Fruit fly (Drosophila melanogaster) whole organism, embryonic: ENCODE results near the gene Polr3E.

ENCODE experiments used
- Atf6 ChIP-seq: fragments of 200-800 bp; sonication (Bioruptor generic); IDR thresholded peaks from 2 replicates; pipeline ENCODE4 v1.3.6; 2022; ENCODE audit warnings: missing biosample characterization, missing genetic modification characterization
- CG10147 ChIP-seq: fragments of 200-800 bp; sonication (Bioruptor generic); optimal IDR thresholded peaks from 2 replicates; lab custom pipeline; 2019; ENCODE audit warnings: missing biosample characterization, mild to moderate bottlenecking, missing genetic modification characterization, moderate library complexity
- CG10209 ChIP-seq: fragments of 200-800 bp; sonication (Bioruptor generic); optimal IDR thresholded peaks from 3 replicates; lab custom pipeline; 2017; ENCODE audit warnings: missing biosample characterization, mild to moderate bottlenecking, missing genetic modification characterization, missing genetic modification reagents
- CG10267 ChIP-seq: fragments of 200-800 bp; sonication (Bioruptor generic); optimal IDR thresholded peaks from 2 replicates; lab custom pipeline; 2018; ENCODE audit warnings: missing biosample characterization, mild to moderate bottlenecking, missing genetic modification characterization, moderate library complexity
- CG10321 ChIP-seq: fragments of 200-800 bp; sonication (Bioruptor generic); IDR thresholded peaks from 2 replicates; pipeline ENCODE4 v1.3.6; 2022; ENCODE audit warnings: missing biosample characterization, missing genetic modification characterization
- CG12104 ChIP-seq: fragments of 200-800 bp; sonication (Bioruptor generic); optimal IDR thresholded peaks from 3 replicates; lab custom pipeline; 2016; ENCODE audit warnings: missing biosample characterization, missing genetic modification characterization
- CG12769 ChIP-seq: fragments of 200-800 bp; sonication (Bioruptor generic); optimal IDR thresholded peaks from 2 replicates; lab custom pipeline; 2019; ENCODE audit warnings: missing biosample characterization, mild to moderate bottlenecking, missing genetic modification characterization, moderate library complexity
- CG14710 ChIP-seq: fragments of 200-800 bp; sonication (Bioruptor generic); optimal IDR thresholded peaks from 3 replicates; lab custom pipeline; 2019; ENCODE audit warnings: missing biosample characterization, mild to moderate bottlenecking, missing genetic modification characterization, moderate library complexity
- CG1602 ChIP-seq: fragments of 200-800 bp; sonication (Bioruptor generic); optimal IDR thresholded peaks from 3 replicates; lab custom pipeline; 2016; ENCODE audit warnings: missing biosample characterization, missing genetic modification characterization
- CG17186 ChIP-seq: fragments of 200-800 bp; sonication (Bioruptor generic); optimal IDR thresholded peaks from 3 replicates; lab custom pipeline; 2017; ENCODE audit warnings: missing biosample characterization, missing genetic modification reagents, missing genetic modification characterization
- CG18011 ChIP-seq: fragments of 200-800 bp; sonication (Bioruptor generic); optimal IDR thresholded peaks from 2 replicates; lab custom pipeline; 2017; ENCODE audit warnings: missing biosample characterization, missing genetic modification characterization, mild to moderate bottlenecking, moderate library complexity, missing genotype
- CG2678 ChIP-seq: fragments of 200-800 bp; sonication (Bioruptor generic); optimal IDR thresholded peaks from 3 replicates; lab custom pipeline; 2019; ENCODE audit warnings: missing biosample characterization, mild to moderate bottlenecking, missing genetic modification characterization, moderate library complexity
- CG31365 ChIP-seq: fragments of 200-800 bp; sonication (Bioruptor generic); optimal IDR thresholded peaks from 2 replicates; lab custom pipeline; 2018; ENCODE audit warnings: missing biosample characterization, mild to moderate bottlenecking, missing genetic modification characterization
- CG3847 ChIP-seq: fragments of 200-800 bp; sonication (Bioruptor generic); IDR thresholded peaks from 2 replicates; pipeline ENCODE4 v1.3.6; 2022; ENCODE audit warnings: missing biosample characterization, missing genetic modification characterization
- CG43689 ChIP-seq: fragments of 200-800 bp; sonication (Bioruptor generic); IDR thresholded peaks from 2 replicates; pipeline ENCODE4 v1.3.6; 2022; ENCODE audit warnings: missing biosample characterization, missing genetic modification characterization
- CG4617 ChIP-seq: fragments of 200-800 bp; sonication (Bioruptor generic); optimal IDR thresholded peaks from 3 replicates; lab custom pipeline; 2016; ENCODE audit warnings: missing biosample characterization, missing genetic modification characterization, borderline replicate concordance
- CG5953 ChIP-seq: fragments of 200-800 bp; sonication (Bioruptor generic); IDR thresholded peaks from 2 replicates; pipeline ENCODE4 v1.3.6; 2022; ENCODE audit warnings: missing biosample characterization, missing genetic modification characterization
- CG6765 ChIP-seq: fragments of 200-800 bp; sonication (Bioruptor generic); optimal IDR thresholded peaks from 3 replicates; lab custom pipeline; 2017; ENCODE audit warnings: missing biosample characterization, mild to moderate bottlenecking, missing genetic modification characterization
- CG6791 ChIP-seq: fragments of 200-800 bp; sonication (Bioruptor generic); IDR thresholded peaks from 3 replicates; pipeline ENCODE4 v1.3.6; 2022; ENCODE audit warnings: missing biosample characterization, missing genetic modification characterization; ENCODE audit not compliant: partially characterized antibody
- CG7963 ChIP-seq: fragments of 200-800 bp; sonication (Bioruptor generic); IDR thresholded peaks from 3 replicates; pipeline ENCODE4 v1.3.6; 2022; ENCODE audit warnings: missing biosample characterization, missing genetic modification characterization; ENCODE audit not compliant: partially characterized antibody
- CG8388 ChIP-seq: fragments of 200-800 bp; sonication (Bioruptor generic); optimal IDR thresholded peaks from 2 replicates; lab custom pipeline; 2019; ENCODE audit warnings: missing biosample characterization, mild to moderate bottlenecking, missing genetic modification characterization, moderate library complexity
- CG8765 ChIP-seq: fragments of 200-800 bp; sonication (Bioruptor generic); IDR thresholded peaks from 2 replicates; pipeline ENCODE4 v1.3.6; 2022; ENCODE audit warnings: missing biosample characterization, missing genetic modification characterization
- Camta ChIP-seq: fragments of 200-800 bp; sonication (Bioruptor generic); optimal IDR thresholded peaks from 2 replicates; lab custom pipeline; 2016; ENCODE audit warnings: missing biosample characterization, missing genetic modification characterization
- Dll ChIP-seq: fragments of 200-800 bp; sonication (Bioruptor generic); IDR thresholded peaks from 4 replicates; pipeline ENCODE4 v1.3.6; 2022; ENCODE audit warnings: missing biosample characterization, missing genetic modification characterization; ENCODE audit not compliant: partially characterized antibody
- Ets65A ChIP-seq: fragments of 200-800 bp; sonication (Bioruptor generic); peaks from one replicate; lab custom pipeline; 2016; ENCODE audit warnings: missing biosample characterization, missing genetic modification characterization
- Hr3 ChIP-seq: fragments of 200-800 bp; sonication (Bioruptor generic); optimal IDR thresholded peaks from 3 replicates; lab custom pipeline; 2016; ENCODE audit warnings: missing biosample characterization, missing genetic modification characterization
- MBD-R2 ChIP-seq: fragments of 200-800 bp; sonication (Bioruptor generic); IDR thresholded peaks from 2 replicates; pipeline ENCODE4 v1.3.6; 2022; ENCODE audit warnings: missing biosample characterization, missing genetic modification characterization
- Myb ChIP-seq: fragments of 200-800 bp; sonication (Bioruptor generic); optimal IDR thresholded peaks from 2 replicates; lab custom pipeline; 2016; ENCODE audit warnings: missing biosample characterization, missing genetic modification characterization
- Six4 ChIP-seq: fragments of 200-800 bp; sonication (Bioruptor generic); optimal IDR thresholded peaks from 2 replicates; lab custom pipeline; 2016; ENCODE audit warnings: missing biosample characterization, missing genetic modification characterization
- ac ChIP-seq: fragments of 200-800 bp; sonication (Bioruptor generic); optimal IDR thresholded peaks from 3 replicates; lab custom pipeline; 2017; ENCODE audit warnings: missing biosample characterization, mild to moderate bottlenecking, missing genetic modification characterization
- aop ChIP-seq: fragments of 200-800 bp; sonication (Bioruptor generic); IDR thresholded peaks from 2 replicates; pipeline ENCODE4 v1.3.6; 2022; ENCODE audit warnings: missing biosample characterization, missing genetic modification characterization
- cg ChIP-seq: fragments of 200-800 bp; sonication (Bioruptor generic); optimal IDR thresholded peaks from 3 replicates; lab custom pipeline; 2019; ENCODE audit warnings: missing biosample characterization, mild to moderate bottlenecking, missing genetic modification characterization, moderate library complexity
- dimm ChIP-seq: fragments of 200-800 bp; sonication (Bioruptor generic); IDR thresholded peaks from 2 replicates; pipeline ENCODE4 v1.3.6; 2022; ENCODE audit warnings: missing biosample characterization, missing genetic modification characterization
- ewg ChIP-seq: fragments of 200-800 bp; sonication (Bioruptor generic); optimal IDR thresholded peaks from 3 replicates; lab custom pipeline; 2017; ENCODE audit warnings: mild to moderate bottlenecking, missing biosample characterization, missing genetic modification reagents, missing genetic modification characterization
- gem ChIP-seq: fragments of 200-800 bp; sonication (Bioruptor generic); optimal IDR thresholded peaks from 2 replicates; lab custom pipeline; 2019; ENCODE audit warnings: missing biosample characterization, mild to moderate bottlenecking, missing genetic modification characterization, moderate library complexity
- gsb-n ChIP-seq: fragments of 200-800 bp; sonication (Bioruptor generic); optimal IDR thresholded peaks from 3 replicates; lab custom pipeline; 2018; ENCODE audit warnings: missing biosample characterization, mild to moderate bottlenecking, missing genetic modification characterization
- jigr1 ChIP-seq: fragments of 200-800 bp; sonication (Bioruptor generic); IDR thresholded peaks from 3 replicates; pipeline ENCODE4 v1.3.6; 2022; ENCODE audit warnings: missing biosample characterization, missing genetic modification characterization
- jing ChIP-seq: fragments of 200-800 bp; sonication (Bioruptor generic); optimal IDR thresholded peaks from 2 replicates; lab custom pipeline; 2018; ENCODE audit warnings: missing biosample characterization, mild to moderate bottlenecking, missing genetic modification characterization
- kay ChIP-seq: fragments of 200-800 bp; sonication (Bioruptor generic); optimal IDR thresholded peaks from 2 replicates; lab custom pipeline; 2016; ENCODE audit warnings: missing biosample characterization, missing genetic modification characterization
- lab ChIP-seq: fragments of 200-800 bp; sonication (Bioruptor generic); optimal IDR thresholded peaks from 3 replicates; lab custom pipeline; 2017; ENCODE audit warnings: missing biosample characterization, missing genetic modification characterization, mild to moderate bottlenecking, moderate library complexity, missing genetic modification reagents
- oc ChIP-seq: fragments of 200-800 bp; sonication (Bioruptor generic); optimal IDR thresholded peaks from 2 replicates; lab custom pipeline; 2018; ENCODE audit warnings: missing biosample characterization, mild to moderate bottlenecking, missing genetic modification characterization, moderate library complexity
- org-1 ChIP-seq: fragments of 200-800 bp; sonication (Bioruptor generic); optimal IDR thresholded peaks from 2 replicates; lab custom pipeline; 2017; ENCODE audit warnings: missing biosample characterization, missing genetic modification characterization
- row ChIP-seq: fragments of 200-800 bp; sonication (Bioruptor generic); IDR thresholded peaks from 3 replicates; pipeline ENCODE4 v1.3.6; 2022; ENCODE audit warnings: missing biosample characterization, missing genetic modification characterization
- sc ChIP-seq, 3 experiments: fragments of >200 bp in 2 of 3; fragments of 200-800 bp in 1 of 3; sonication (Bioruptor generic) in 1 of 3; optimal IDR thresholded peaks; 2 replicates in 2 of 3; 3 replicates in 1 of 3; lab custom pipeline; 2017; ENCODE audit warnings: mild to moderate bottlenecking in 1 of 3, missing biosample characterization in 1 of 3, missing genetic modification characterization in 1 of 3, missing genetic modification reagents in 1 of 3
- scrt ChIP-seq: fragments of 200-800 bp; sonication (Bioruptor generic); optimal IDR thresholded peaks from 2 replicates; lab custom pipeline; 2018; ENCODE audit warnings: missing biosample characterization, mild to moderate bottlenecking, missing genetic modification characterization, moderate library complexity
- sr ChIP-seq: fragments of 200-800 bp; sonication (Bioruptor generic); IDR thresholded peaks from 3 replicates; pipeline ENCODE4 v1.3.6; 2022; ENCODE audit warnings: missing biosample characterization, missing genetic modification characterization
- tgo ChIP-seq: fragments of 200-800 bp; sonication (Bioruptor generic); IDR thresholded peaks from 3 replicates; pipeline ENCODE4 v1.3.6; 2022; ENCODE audit warnings: missing biosample characterization, missing genetic modification characterization
- tin ChIP-seq: fragments of 200-800 bp; sonication (Bioruptor generic); optimal IDR thresholded peaks from 3 replicates; lab custom pipeline; 2016; ENCODE audit warnings: missing biosample characterization, missing genetic modification characterization
- wor ChIP-seq: fragments of 200-800 bp; sonication (Bioruptor generic); IDR thresholded peaks from 2 replicates; pipeline ENCODE4 v1.3.6; 2022; ENCODE audit warnings: missing biosample characterization, missing genetic modification characterization

Polr3E gene

DNA sequence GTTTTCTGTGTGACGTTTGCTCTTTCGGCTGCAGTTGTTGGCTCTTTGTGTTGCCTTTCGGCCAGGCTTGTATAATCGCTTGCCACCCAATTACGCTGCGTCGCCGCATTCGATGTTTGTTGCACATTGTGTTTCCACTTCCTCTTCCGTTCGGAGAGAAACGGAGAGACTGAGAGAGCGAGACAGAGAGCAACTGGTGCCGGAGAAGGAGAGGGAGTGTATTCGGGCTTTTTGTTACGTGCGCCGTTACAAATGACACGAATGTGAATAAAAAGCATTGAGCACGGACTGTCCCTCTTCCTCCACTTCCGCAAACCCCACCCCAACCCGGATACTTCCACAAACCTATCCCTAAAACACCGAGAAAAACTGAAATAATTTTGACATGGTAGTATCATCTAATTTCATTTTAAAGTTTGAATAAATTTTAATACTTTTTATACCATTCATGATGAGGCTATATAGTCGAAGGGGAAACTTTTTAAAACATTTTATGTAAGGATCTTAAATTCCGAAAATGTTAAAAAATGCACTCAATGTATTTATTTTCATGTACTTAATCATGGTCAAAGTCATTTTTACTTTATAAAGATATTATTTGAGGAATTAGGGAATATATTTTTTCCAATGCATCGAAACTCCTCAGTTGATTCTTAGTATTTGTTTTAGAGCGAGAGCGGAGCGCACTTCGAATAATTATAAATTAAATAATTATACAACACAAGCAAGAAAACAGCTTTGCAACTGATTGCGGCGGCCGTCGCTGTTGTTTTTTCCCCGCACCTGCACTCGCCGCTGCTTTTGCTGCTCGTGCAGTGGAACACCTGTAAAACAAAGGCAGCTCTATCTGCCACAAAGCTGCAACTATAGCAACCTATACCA is 28.8 kb downstream of the Polr3E start (continued):
- TF ChIP-seq kay (GFP tag; lab: Kevin White, UChicago) (no peak), oc (tag; lab: Kevin White, UChicago) (no peak), ac (GFP tag; lab: Kevin White, UChicago) (no peak), CG10321 (GFP tag; lab: Robert Waterston, UW) (no peak), CG4617 (GFP tag; lab: Kevin White, UChicago) (no peak), CG8388 (GFP tag; lab: Kevin White, UChicago) (peak; percentile 22), Atf6 (no peak), Ets65A (GFP tag; lab: Kevin White, UChicago) (no peak), tgo (GFP tag; lab: Robert Waterston, UW) (no peak), CG3847 (GFP tag; lab: Robert Waterston, UW) (no peak), CG7963 (GFP tag; lab: Robert Waterston, UW) (no peak), CG8765 (no peak), org-1 (no peak), ewg (no peak), CG10267 (tag; lab: Kevin White, UChicago) (peak; percentile 15), lab (peak; percentile 14), CG10209 (GFP tag; lab: Kevin White, UChicago) (no peak), Six4 (GFP tag; lab: Kevin White, UChicago) (no peak), Dll (GFP tag; lab: Robert Waterston, UW) (no peak), CG14710 (peak; percentile 16), CG12104 (GFP tag; lab: Kevin White, UChicago) (no peak), sc (optimal IDR thresholded peaks at IDR 0.05; lab: Kevin White, UChicago) (no peak), sc (GFP tag; optimal IDR thresholded peaks at IDR 0.05; lab: Kevin White, UChicago) (no peak), dimm (GFP tag; lab: Robert Waterston, UW) (no peak), cg (GFP tag; lab: Kevin White, UChicago) (no peak), CG6791 (GFP tag; lab: Robert Waterston, UW) (no peak), CG1602 (GFP tag; lab: Kevin White, UChicago) (no peak), Myb (GFP tag; lab: Kevin White, UChicago) (no peak), CG2678 (tag; lab: Kevin White, UChicago) (peak; percentile 27), scrt (GFP tag; lab: Kevin White, UChicago) (peak; percentile 2), CG6765 (GFP tag; lab: Kevin White, UChicago) (no peak), jing (GFP tag; lab: Kevin White, UChicago) (no peak), wor (GFP tag; lab: Robert Waterston, UW) (no peak), CG17186 (GFP tag; lab: Kevin White, UChicago) (no peak), row (GFP tag; lab: Robert Waterston, UW) (0 out of 3 replicates have a peak, but pooled peaks have one; percentile 17), jigr1 (GFP tag; lab: Robert Waterston, UW) (no peak), aop (GFP tag; lab: Robert Waterston, UW) (peak; percentile 54; the same call in 1 of the 2 replicates), sr (no peak), CG31365 (tag; lab: Kevin White, UChicago) (no peak), CG12769 (no peak), Hr3 (no peak), CG18011 (GFP tag; lab: Kevin White, UChicago) (no peak), gsb-n (tag; lab: Kevin White, UChicago) (no peak), CG43689 (GFP tag; lab: Robert Waterston, UW) (no peak), CG5953 (GFP tag; lab: Robert Waterston, UW) (no peak), tin (GFP tag; lab: Kevin White, UChicago) (no peak), gem (peak; percentile 66), CG10147 (GFP tag; lab: Kevin White, UChicago) (no peak), Camta (GFP tag; lab: Kevin White, UChicago) (no peak), MBD-R2 (no peak)
